Worm (Caenorhabditis elegans): ENCODE results near the gene srbc-1.

srbc-1 gene

DNA sequence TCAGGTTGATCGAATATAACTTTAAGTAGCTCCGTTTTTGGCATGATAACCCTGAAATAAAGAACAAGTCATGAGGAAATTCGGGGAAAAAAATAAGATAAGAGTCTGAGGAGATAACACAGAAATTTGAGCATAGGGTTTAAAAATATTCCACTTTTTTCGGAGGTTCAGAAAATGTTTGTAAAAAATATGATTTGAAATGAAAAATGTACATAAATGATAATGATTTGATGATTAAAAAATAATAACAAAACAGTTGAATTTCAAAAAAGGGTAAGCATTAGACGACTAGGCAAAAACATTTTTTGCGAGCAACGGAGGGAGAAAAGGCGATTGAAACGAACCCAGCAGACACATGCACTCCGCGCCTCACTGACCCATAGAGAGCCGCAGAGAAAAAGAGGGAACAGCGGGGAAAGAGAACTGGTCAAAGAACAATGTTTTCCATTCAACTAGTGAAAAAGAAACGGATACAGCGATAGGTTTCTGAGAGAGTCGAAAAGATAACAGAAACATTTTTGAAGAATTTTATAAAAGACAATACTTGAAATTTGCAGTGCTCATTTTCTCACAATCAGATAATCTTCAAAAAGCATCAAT is 10.4 kb upstream of the srbc-1 start, which contains the start of gene arrd-18:
Gene arrd-18 (minus strand): TSS at position 51 of the 600 bp plus-strand sequence.
- TF ChIP-seq ceh-82 (tag; optimal IDR thresholded peaks at IDR 0.05) (no peak), nhr-43 (tag; optimal IDR thresholded peaks at IDR 0.05; ENCODE audit: poor library complexity, severe bottlenecking) (no peak), fkh-10 (GFP tag; optimal IDR thresholded peaks at IDR 0.05) (no peak), zag-1 (tag; optimal IDR thresholded peaks at IDR 0.05) (no peak), jun-1 (tag; optimal IDR thresholded peaks at IDR 0.05) (no peak), elt-3 (tag; optimal IDR thresholded peaks at IDR 0.05) (no peak), ztf-11 (tag; optimal IDR thresholded peaks at IDR 0.05) (no peak), nhr-76 (tag; optimal IDR thresholded peaks at IDR 0.05) (no peak), nfya-1 (tag; optimal IDR thresholded peaks at IDR 0.05; ENCODE audit: insufficient read depth) (peak; percentile 27), ZK546.5 (tag; optimal IDR thresholded peaks at IDR 0.05) (no peak), ceh-28 (tag; optimal IDR thresholded peaks at IDR 0.05) (no peak), snpc-4 (tag; optimal IDR thresholded peaks at IDR 0.05) (peak; percentile 14), lin-39 (tag; optimal IDR thresholded peaks at IDR 0.05) (no peak), mml-1 (tag; optimal IDR thresholded peaks at IDR 0.05) (no peak), nhr-25 (tag; optimal IDR thresholded peaks at IDR 0.05) (no peak), sea-2 (GFP tag; optimal IDR thresholded peaks at IDR 0.05) (no peak), hmg-11 (tag; optimal IDR thresholded peaks at IDR 0.05) (peak; percentile 50), elt-2 (tag; optimal IDR thresholded peaks at IDR 0.05) (peak; percentile 38), unc-39 (tag; optimal IDR thresholded peaks at IDR 0.05) (no peak), nhr-237 (tag; optimal IDR thresholded peaks at IDR 0.05) (no peak), nhr-77 (tag; optimal IDR thresholded peaks at IDR 0.05) (no peak), lsy-12 (tag; optimal IDR thresholded peaks at IDR 0.05) (no peak), pha-4 (tag; optimal IDR thresholded peaks at IDR 0.05) (no peak)

- TF ChIP-seq sea-2 (GFP tag; optimal IDR thresholded peaks at IDR 0.05) (no peak), nhr-237 (tag; optimal IDR thresholded peaks at IDR 0.05) (no peak)
These were observed 6.4 kb upstream of the srbc-1 start, which contains the start of gene srbc-3 for ce11 chrV:3308169-3308568. Gene srbc-3 (plus strand): TSS chrV:3308469.

ce11 chrV:3299437-3299836 is 2.4 kb downstream of the srbc-1 start:
- TF ChIP-seq ceh-28 (tag; optimal IDR thresholded peaks at IDR 0.05): no peak
- no peak for TF ChIP-seq lsy-12 (tag; optimal IDR thresholded peaks at IDR 0.05)
- no peak for TF ChIP-seq nhr-237 (tag; optimal IDR thresholded peaks at IDR 0.05)
- TF ChIP-seq pqm-1 (tag; optimal IDR thresholded peaks at IDR 0.05): no peak
- no peak for TF ChIP-seq hmg-11 (tag; optimal IDR thresholded peaks at IDR 0.05)
- TF ChIP-seq jun-1 (tag; optimal IDR thresholded peaks at IDR 0.05): no peak
- TF ChIP-seq fos-1 (tag; optimal IDR thresholded peaks at IDR 0.05): no peak

DNA sequence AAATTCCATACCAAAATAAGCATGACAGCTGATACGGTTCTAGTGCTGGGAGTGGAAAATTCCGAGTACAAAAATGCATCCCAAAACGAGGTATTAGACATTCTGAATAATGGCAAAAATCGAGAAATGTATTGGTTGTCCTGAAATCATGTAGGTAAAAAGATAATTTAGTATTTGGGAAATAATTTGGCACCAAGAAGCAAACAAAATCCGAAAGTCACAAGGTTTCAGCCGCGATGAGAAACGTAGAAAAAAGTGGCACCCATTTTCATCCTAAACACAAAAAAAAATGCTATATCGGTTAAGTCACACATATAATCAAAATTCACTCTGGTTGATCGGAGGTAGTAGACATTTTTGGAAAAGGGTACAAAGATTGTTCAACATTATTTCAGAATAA is 4.0 kb downstream of the srbc-1 start, which contains the start of gene srx-122:
Gene srx-122 (minus strand): TSS at position 101 of the 400 bp plus-strand sequence.
- TF ChIP-seq lin-15B (tag; optimal IDR thresholded peaks at IDR 0.05): no peak
- no peak for TF ChIP-seq nhr-237 (tag; optimal IDR thresholded peaks at IDR 0.05)
- TF ChIP-seq skn-1 (tag; optimal IDR thresholded peaks at IDR 0.05): no peak
- no peak for TF ChIP-seq nhr-28 (tag; optimal IDR thresholded peaks at IDR 0.05)
- no peak for TF ChIP-seq ceh-82 (tag; optimal IDR thresholded peaks at IDR 0.05)
- TF ChIP-seq elt-2 (tag; optimal IDR thresholded peaks at IDR 0.05): no peak
- TF ChIP-seq mdl-1 (tag; optimal IDR thresholded peaks at IDR 0.05): no peak
- no peak for TF ChIP-seq nhr-77 (tag; optimal IDR thresholded peaks at IDR 0.05)
- no peak for TF ChIP-seq ceh-16 (tag; optimal IDR thresholded peaks at IDR 0.05)
- no peak for TF ChIP-seq nhr-23 (tag; optimal IDR thresholded peaks at IDR 0.05)
- no peak for TF ChIP-seq nhr-76 (tag; optimal IDR thresholded peaks at IDR 0.05)
- TF ChIP-seq pha-4 (tag; optimal IDR thresholded peaks at IDR 0.05): no peak
- no peak for TF ChIP-seq fkh-10 (GFP tag; optimal IDR thresholded peaks at IDR 0.05)
- TF ChIP-seq ama-1 (optimal IDR thresholded peaks at IDR 0.05): no peak

DNA sequence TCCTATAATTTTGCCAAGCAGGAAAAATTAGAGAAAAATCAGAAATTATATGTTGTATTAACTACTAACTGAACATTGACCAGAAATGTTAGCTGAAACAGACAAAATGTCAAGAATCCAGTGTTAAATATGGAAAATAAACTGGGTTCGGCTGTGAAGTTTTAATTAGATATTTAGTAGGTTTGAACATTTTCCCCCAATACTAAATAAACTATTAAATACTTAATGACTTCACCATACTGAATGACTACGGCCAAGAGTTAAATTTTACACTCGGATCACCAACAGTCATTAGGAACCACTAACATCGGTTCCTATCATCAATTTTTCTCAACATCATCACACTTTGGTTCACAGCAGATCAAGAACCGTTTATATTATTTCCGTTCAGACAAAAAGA is 6.4 kb downstream of the srbc-1 start:
- TF ChIP-seq elt-2 (tag; optimal IDR thresholded peaks at IDR 0.05) (no peak), elt-3 (tag; optimal IDR thresholded peaks at IDR 0.05) (no peak), ama-1 (optimal IDR thresholded peaks at IDR 0.05) (no peak), unc-62 (GFP tag; optimal IDR thresholded peaks at IDR 0.05) (no peak), nhr-23 (tag; optimal IDR thresholded peaks at IDR 0.05) (no peak), daf-12 (tag; optimal IDR thresholded peaks at IDR 0.05) (no peak), unc-39 (tag; optimal IDR thresholded peaks at IDR 0.05) (no peak), nhr-43 (tag; optimal IDR thresholded peaks at IDR 0.05; ENCODE audit: poor library complexity, severe bottlenecking) (no peak), nhr-11 (tag; optimal IDR thresholded peaks at IDR 0.05) (no peak), nhr-77 (tag; optimal IDR thresholded peaks at IDR 0.05) (no peak), pha-4 (tag; optimal IDR thresholded peaks at IDR 0.05) (no peak)
